Fruit fly (Drosophila melanogaster): ENCODE results near the gene ArgRS.
A peak's percentile ranks its signal among the peaks of the same experiment; 100 is the strongest.

The ArgRS gene

dm6 chrX:15834594-15835236 is 9.2 kb downstream of the ArgRS start (continued):
- peak; percentile 17 for TF ChIP-seq CG15479 (GFP tag; optimal IDR thresholded peaks at IDR 0.05)
- peak; percentile 92 for TF ChIP-seq phol (tag; optimal IDR thresholded peaks at IDR 0.05)
- TF ChIP-seq D (optimal IDR thresholded peaks at IDR 0.05): peak; percentile 45
- TF ChIP-seq D (GFP tag; optimal IDR thresholded peaks at IDR 0.05): no peak
- peak; percentile 18; the same call in 1 of the 3 replicates for TF ChIP-seq CG34422 (GFP tag; IDR thresholded peaks at IDR 0.05)
- TF ChIP-seq Eip74EF (GFP tag; optimal IDR thresholded peaks at IDR 0.05): no peak
- no peak for TF ChIP-seq Fer2 (tag; optimal IDR thresholded peaks at IDR 0.05)
- no peak; the same call in 2 of the 3 replicates for TF ChIP-seq zen2 (GFP tag; IDR thresholded peaks at IDR 0.05; ENCODE audit: partially characterized antibody)
- no peak for TF ChIP-seq mld (GFP tag; IDR thresholded peaks at IDR 0.05; ENCODE audit: partially characterized antibody)
- TF ChIP-seq Ada2b (GFP tag; IDR thresholded peaks at IDR 0.05): no peak
- TF ChIP-seq Opbp (GFP tag; IDR thresholded peaks at IDR 0.05; ENCODE audit: partially characterized antibody): no peak
- peak; percentile 81 for TF ChIP-seq kay (GFP tag; optimal IDR thresholded peaks at IDR 0.05)
- TF ChIP-seq knrl (GFP tag; IDR thresholded peaks at IDR 0.05; ENCODE audit: partially characterized antibody): no peak
- TF ChIP-seq Stat92E (GFP tag; optimal IDR thresholded peaks at IDR 0.05): no peak
- TF ChIP-seq CG15073 (GFP tag; optimal IDR thresholded peaks at IDR 0.05): no peak
- TF ChIP-seq CG4707 (GFP tag; optimal IDR thresholded peaks at IDR 0.05): no peak
- no peak for TF ChIP-seq rib (GFP tag; IDR thresholded peaks at IDR 0.05)
- no peak for TF ChIP-seq Med (GFP tag)
- TF ChIP-seq BtbVII (GFP tag; optimal IDR thresholded peaks at IDR 0.05): peak; percentile 24
- no peak for TF ChIP-seq CG3407 (GFP tag; optimal IDR thresholded peaks at IDR 0.05)
- TF ChIP-seq CG6175 (GFP tag; IDR thresholded peaks at IDR 0.05): no peak
- no peak for TF ChIP-seq Gug (GFP tag; IDR thresholded peaks at IDR 0.05)
- peak; percentile 49 for TF ChIP-seq CG34376 (GFP tag; optimal IDR thresholded peaks at IDR 0.05)
- TF ChIP-seq CG11085 (GFP tag; IDR thresholded peaks at IDR 0.05): no peak
- TF ChIP-seq CG7745 (tag; optimal IDR thresholded peaks at IDR 0.05): peak; percentile 21

DNA sequence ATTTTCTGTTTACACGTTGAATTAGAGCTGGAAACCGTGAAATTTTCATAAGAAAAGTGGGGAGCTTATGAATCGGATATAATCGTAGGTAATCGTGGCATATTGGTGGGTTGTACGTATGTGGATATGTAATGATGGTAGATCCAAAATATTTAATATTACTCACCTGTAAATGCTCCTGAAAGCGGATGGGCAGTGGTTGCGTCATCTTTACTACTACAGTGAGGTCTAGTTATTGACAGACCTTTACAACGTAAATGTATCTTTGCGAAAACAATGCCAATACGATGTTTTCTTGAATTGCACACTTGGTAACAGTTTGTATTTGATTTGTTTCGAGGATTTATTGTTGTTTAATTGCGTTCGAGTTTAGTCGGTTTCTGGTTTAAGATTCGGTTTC is 10.0 kb downstream of the ArgRS start:
- peak; percentile 56 for TF ChIP-seq sens (GFP tag)
- peak in 1 of 2 experiments; percentile 80 for TF ChIP-seq Pdp1 (GFP tag; optimal IDR thresholded peaks at IDR 0.05)
- peak; percentile 70 for TF ChIP-seq grau (tag; optimal IDR thresholded peaks at IDR 0.05)
- TF ChIP-seq Ets65A (GFP tag): no peak

- TF ChIP-seq CHES-1-like (GFP tag; optimal IDR thresholded peaks at IDR 0.05) (no peak), CG17612 (GFP tag; IDR thresholded peaks at IDR 0.05) (peak; percentile 90), CG10654 (GFP tag; optimal IDR thresholded peaks at IDR 0.05) (no peak), CG8290 (GFP tag; optimal IDR thresholded peaks at IDR 0.05) (peak; percentile 53), CG8290 (tag; optimal IDR thresholded peaks at IDR 0.05) (peak in 1 of 2 experiments; percentile 85), Atf3 (GFP tag; optimal IDR thresholded peaks at IDR 0.05) (no peak)
These were observed 21.6 kb downstream of the ArgRS start for dm6 chrX:15822363-15822762.

dm6 chrX:15818608-15819184 is 25.2 kb downstream of the ArgRS start:
- 0 out of 3 replicates have a peak, but pooled peaks have one; percentile 14 for TF ChIP-seq CG11695 (GFP tag; IDR thresholded peaks at IDR 0.05)
- peak; percentile 11 for TF ChIP-seq pum (GFP tag; optimal IDR thresholded peaks at IDR 0.05)
- TF ChIP-seq CG8478 (optimal IDR thresholded peaks at IDR 0.05): no peak
- peak; percentile 25 for TF ChIP-seq chn (GFP tag; optimal IDR thresholded peaks at IDR 0.05)
- TF ChIP-seq Hey (tag; optimal IDR thresholded peaks at IDR 0.05): no peak
- TF ChIP-seq nerfin-1 (tag; optimal IDR thresholded peaks at IDR 0.05): peak; percentile 26
- no peak for TF ChIP-seq CG7928 (GFP tag; optimal IDR thresholded peaks at IDR 0.05)
- TF ChIP-seq Ptx1 (GFP tag; IDR thresholded peaks at IDR 0.05): peak; percentile 42
- no peak for TF ChIP-seq klu (GFP tag; IDR thresholded peaks at IDR 0.05)
- no peak for TF ChIP-seq gsb-n (tag; optimal IDR thresholded peaks at IDR 0.05)
- TF ChIP-seq CG6272 (GFP tag; IDR thresholded peaks at IDR 0.05): no peak
- TF ChIP-seq psq (GFP tag; optimal IDR thresholded peaks at IDR 0.05): no peak
- no peak for TF ChIP-seq kah (GFP tag; optimal IDR thresholded peaks at IDR 0.05)
